Fruit fly (Drosophila melanogaster) whole organism, larva: Measurements from ENCODE around the gene sphe.

Experiments used
- noc ChIP-seq: fragments of 200-800 bp; sonication (Bioruptor generic); optimal IDR thresholded peaks from 3 replicates; lab custom pipeline; 2019; ENCODE audit warnings: missing biosample characterization, mild to moderate bottlenecking, missing genetic modification characterization, moderate library complexity

sphe gene

DNA sequence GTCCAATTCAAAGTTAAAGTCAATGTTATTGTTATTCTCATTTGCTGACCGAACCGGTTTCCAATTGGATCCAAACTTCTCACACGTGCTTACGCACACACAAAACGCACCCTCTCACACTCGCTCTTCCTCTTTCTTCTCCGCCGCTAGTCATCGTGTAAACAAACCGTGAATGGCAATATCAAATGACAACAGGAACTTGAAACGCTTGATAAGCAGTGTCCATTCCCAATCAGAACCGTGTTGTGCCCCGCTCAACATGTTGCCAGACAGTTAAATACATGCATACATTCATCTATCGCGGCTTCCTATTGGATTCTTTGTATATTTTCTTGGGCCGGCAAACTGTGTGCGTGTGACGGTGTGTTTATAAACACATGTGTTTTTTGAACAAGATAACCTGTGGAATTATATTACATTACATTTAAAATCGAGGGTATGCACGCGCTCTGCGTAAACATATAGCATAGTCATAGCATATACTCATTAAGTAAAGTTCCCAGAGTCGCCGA lies 46.0 kb downstream of the sphe start:
- TF ChIP-seq noc = peak; percentile 57

DNA sequence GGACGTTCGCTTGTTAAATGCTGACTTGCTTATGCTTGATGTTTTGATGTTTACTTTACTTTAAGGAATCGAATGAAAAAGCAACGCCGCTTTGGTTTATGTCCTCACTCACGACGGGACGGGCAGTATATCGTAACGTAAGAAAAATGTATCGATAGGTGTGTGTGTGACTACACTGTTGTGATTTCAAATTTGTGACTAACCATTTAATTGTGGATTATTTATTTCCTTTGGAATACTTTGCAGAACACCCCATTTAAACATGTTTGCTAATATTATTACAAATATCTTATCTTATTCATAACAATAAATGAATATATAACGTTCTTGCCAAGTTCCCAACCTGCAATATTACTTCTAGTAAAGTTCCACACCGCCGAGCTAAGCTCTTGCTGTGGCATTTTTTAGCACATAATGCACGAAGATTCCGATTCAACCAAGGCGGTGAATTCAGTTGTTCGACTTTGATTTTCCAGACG lies 46.8 kb downstream of the sphe start, which contains the start of the genes Nemp and r:
Gene Nemp (minus strand): TSS at position 85 of the 479 bp plus-strand sequence.
Gene r (plus strand): TSS at position 429 of the 479 bp plus-strand sequence.
- TF ChIP-seq noc = no peak

DNA sequence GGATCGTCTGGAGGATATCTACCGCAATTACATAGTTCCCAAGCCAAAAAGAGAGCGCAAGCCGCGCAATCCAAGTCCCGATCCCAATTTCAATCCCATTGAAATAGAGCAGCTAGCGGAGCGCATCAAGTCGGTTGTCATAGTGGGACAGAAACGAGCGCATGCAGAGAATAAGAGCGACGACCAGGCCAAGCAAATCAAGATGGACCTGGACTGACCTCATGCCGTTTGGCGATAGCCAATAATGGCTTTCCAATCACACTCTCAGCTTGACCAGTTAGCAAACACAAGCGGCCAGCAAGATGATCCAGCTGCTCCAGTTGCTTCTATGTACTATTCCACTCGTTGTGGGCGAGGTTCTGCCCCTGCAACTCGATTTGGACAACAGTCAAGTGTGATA lies 50.1 kb downstream of the sphe start:
- no peak for TF ChIP-seq noc

DNA sequence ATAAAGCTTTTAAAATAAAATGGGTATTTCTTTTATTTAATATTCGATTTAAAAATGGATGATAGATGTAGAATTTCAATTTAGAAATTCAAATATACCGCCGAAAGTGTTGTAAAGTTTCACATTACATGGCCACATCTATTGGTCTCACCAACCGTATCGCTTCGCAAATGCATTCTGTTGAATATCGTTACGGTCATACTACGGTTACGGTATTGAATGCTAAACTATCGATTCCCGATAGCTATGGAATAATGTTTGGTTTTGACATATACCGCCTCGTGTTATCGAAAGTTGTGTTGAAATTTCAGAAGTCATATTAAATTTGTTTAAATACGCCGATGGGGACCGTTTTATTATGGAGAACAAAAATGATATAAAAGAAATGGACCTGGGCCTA lies 50.7 kb downstream of the sphe start, which contains the start of the genes CG32573 and CG42512:
Gene CG32573 (plus strand): TSS at position 279 of the 400 bp plus-strand sequence.
Gene CG42512 (plus strand): TSS at position 279 of the 400 bp plus-strand sequence.
- no peak for TF ChIP-seq noc
